Worm (Caenorhabditis elegans) whole organism, dauer: ENCODE measurements around the gene brap-2.
"Not testable (repeated sequence)": the region's sequence is repeated elsewhere in the genome, so short reads cannot be mapped to it uniquely, and the experiment has no call there.

Experiments
- unc-62 ChIP-seq: sonication (generic microtip); optimal IDR thresholded peaks from 2 replicates; lab custom pipeline; 2017; ENCODE audit warnings: missing biosample characterization, missing genetic modification reagents, missing genetic modification characterization

brap-2 gene

ce11 chrII:5365645-5366044 lies 27.3 kb downstream of the brap-2 start, which contains the start of gene F09E5.16:
F09E5.16 (minus strand) TSS chrII:5365745.
- TF ChIP-seq unc-62 (GFP tag; lab: Kevin White, UChicago) = no peak

ce11 chrII:5364516-5364915 lies 28.5 kb downstream of the brap-2 start:
- TF ChIP-seq unc-62 (GFP tag; lab: Kevin White, UChicago) = no peak

DNA sequence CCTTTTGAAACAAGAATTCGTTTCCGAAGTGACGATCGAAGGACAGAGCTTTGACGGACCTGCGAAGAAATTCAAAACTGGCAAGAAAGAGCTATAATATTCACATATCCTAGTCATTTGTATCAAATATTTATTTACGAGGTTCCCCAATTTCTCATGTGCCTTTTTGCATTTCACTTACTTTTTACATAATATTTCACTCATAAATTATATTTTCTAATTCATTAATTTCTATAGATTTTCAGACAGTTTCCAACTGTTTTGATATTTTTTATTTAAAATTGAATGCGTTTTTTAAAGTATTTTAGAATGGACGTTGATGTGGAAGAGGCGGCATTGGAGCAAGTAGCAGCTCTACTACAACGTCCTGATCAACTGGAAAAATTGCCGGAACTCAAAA lies 33.7 kb downstream of the brap-2 start, which contains the start of gene sec-6:
Gene sec-6 (plus strand): TSS at position 301 of the 400 bp plus-strand sequence.
- no peak for TF ChIP-seq unc-62 (GFP tag; lab: Kevin White, UChicago)

DNA sequence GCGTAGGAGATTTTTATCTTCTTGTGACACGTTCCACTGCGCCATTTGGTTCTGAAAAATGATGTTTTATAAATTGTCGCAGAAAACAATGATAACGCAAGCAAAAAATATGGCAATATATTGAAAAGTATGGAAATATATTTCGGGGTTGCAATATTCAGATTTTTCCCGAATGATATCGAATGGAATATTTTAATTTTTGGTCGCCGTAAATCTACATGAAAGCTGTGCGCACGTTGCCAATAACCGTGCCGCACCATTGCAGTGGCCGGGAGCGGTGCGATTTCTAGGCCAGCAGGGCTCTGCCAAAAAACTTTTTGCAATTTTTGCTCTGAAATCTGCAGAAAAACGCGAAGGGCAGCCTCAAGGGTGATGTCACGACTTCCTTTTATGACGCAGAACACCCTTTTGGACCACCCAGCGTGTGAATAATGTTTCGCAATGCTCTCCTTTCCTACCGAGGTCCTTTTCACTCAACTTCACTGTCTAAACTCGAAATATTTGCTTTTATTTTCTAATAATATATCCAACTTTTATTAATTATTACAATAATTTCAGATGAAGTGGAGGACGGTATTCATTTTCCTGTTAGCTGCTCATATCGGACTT lies 34.7 kb downstream of the brap-2 start, which contains the start of the genes F09E5.11 and bmy-1:
Gene F09E5.11 (minus strand): TSS at position 51 of the 609 bp plus-strand sequence.
Gene bmy-1 (plus strand): TSS at position 559 of the 609 bp plus-strand sequence.
- no peak for TF ChIP-seq unc-62 (GFP tag; lab: Kevin White, UChicago)

DNA sequence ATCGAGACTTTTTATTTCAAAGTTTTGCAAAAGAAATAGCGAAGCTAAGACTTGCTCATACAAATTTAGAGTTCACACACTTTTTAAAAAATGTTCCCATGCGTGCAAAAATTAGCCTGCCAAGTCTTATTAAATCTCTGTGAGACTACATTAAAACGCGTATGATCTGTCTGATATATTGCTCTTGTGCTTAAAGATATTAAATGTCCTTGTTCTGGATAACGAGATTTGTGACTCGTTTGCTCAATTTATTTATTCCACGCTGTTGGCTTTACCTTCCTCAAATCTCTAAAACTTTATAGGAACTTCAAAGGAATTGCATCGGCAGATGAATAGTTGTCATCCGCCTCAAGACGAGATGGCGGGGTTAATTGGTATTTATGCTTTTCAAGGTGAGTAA lies 37.6 kb downstream of the brap-2 start, which contains the start of gene srg-69:
Gene srg-69 (plus strand): TSS at position 301 of the 400 bp plus-strand sequence.
- no peak for TF ChIP-seq unc-62 (GFP tag; lab: Kevin White, UChicago)

DNA sequence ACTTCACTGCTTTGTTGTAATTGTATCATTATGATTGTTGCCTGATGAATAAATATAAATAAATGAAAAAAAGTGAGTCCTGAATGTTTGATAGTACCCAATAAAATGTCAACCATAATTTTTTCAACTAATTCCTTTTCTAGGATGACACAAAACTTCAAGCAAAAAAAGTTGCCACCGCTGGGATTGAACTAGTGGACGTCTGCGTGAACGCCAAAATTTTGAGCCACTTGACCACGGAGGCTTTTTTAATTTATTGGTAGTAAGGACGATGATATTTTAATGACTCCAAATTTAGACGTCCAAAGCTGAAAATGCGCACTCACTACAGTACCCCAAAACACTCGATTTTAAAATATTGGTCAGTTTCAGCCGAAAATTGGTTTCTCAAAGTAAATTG lies 39.3 kb downstream of the brap-2 start:
- TF ChIP-seq unc-62 (GFP tag; lab: Kevin White, UChicago) = no peak

DNA sequence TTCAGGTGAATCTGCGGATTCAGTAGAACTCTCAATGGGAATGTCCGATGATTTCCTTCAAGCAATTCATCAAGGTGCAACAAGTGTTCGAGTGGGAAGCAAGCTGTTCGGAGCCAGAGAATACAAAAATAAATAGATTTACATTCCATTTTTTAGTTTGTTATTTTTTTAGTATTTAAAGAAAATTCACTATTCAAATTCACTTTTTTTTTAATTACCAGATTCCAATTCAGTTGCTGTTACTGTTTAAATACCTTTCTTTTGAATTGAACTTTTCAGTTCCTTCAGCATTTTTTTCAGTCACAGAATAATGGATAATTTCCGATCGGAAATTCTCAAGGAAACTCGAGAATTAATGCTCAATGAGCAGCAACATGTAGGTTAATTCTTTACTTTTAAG lies 41.2 kb downstream of the brap-2 start, which contains the start of gene F09E5.7:
Gene F09E5.7 (plus strand): TSS at position 301 of the 400 bp plus-strand sequence.
- no peak for TF ChIP-seq unc-62 (GFP tag; lab: Kevin White, UChicago)

- not testable (repeated sequence) for TF ChIP-seq unc-62 (GFP tag; lab: Kevin White, UChicago)
These were observed 42.6 kb downstream of the brap-2 start, which contains the start of gene F09E5.8 for ce11 chrII:5350357-5350756. F09E5.8 (plus strand) TSS chrII:5350669.

- no peak for TF ChIP-seq unc-62 (GFP tag; lab: Kevin White, UChicago)
These were observed 48.2 kb downstream of the brap-2 start, which contains the start of gene F09E5.14 for ce11 chrII:5344775-5345174. F09E5.14 (minus strand) TSS chrII:5344875.

- no peak for TF ChIP-seq unc-62 (GFP tag; lab: Kevin White, UChicago)
These were observed 50.6 kb downstream of the brap-2 start for ce11 chrII:5342412-5342811.

- no peak for TF ChIP-seq unc-62 (GFP tag; lab: Kevin White, UChicago)
These were observed 51.4 kb downstream of the brap-2 start for ce11 chrII:5341573-5341972.

DNA sequence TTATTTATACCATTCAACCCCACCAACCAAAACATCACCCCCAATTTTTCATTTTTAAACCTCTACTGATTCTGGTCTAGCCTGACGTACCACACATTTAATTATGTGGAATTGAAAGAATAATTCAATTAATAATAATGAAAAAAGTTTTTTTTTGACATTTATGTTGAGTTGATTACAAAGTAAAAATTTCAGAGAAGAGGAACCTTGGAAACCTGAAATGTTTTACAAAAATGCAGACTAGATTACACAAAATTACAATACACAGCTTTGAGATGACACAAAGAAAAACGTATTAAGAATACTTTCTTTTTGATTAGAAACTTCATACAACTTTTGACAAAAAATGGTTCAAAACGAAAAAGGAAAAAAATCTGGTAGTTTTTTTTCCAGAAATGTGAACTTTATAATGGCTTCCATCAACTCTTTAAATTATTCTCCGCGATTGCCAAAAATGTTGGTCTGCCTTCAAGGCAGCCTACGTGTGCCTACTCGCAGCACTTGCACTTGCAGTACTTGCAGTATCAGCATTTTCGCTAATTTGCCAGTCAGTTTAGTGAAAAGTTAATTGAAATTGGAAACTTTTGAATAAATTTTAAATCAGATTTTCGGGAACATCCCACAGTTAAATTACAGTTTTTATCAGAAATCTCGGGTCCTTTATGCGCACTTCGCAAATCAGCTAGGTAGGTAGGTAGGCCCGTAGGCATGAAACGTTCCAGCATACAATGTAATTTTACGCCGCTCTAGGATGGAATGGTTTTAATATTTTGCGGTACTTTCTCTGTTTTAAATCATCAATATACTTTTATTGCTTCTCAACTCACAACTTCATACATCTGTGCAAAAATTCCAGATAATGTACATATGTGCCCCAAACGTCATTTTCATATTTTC lies 52.1 kb downstream of the brap-2 start:
- no peak for TF ChIP-seq unc-62 (GFP tag; lab: Kevin White, UChicago)
